Fruit fly (Drosophila melanogaster) whole organism, embryonic: ENCODE data around the gene RpL37A.

Source experiments
- ATbp ChIP-seq: fragments of 200-800 bp; sonication (Bioruptor generic); optimal IDR thresholded peaks from 2 replicates; lab custom pipeline; 2017; ENCODE audit warnings: missing biosample characterization, mild to moderate bottlenecking, missing genetic modification characterization, missing genetic modification reagents
- Abd-B ChIP-seq: fragments of 200-800 bp; sonication (Bioruptor generic); optimal IDR thresholded peaks from 2 replicates; lab custom pipeline; 2018; ENCODE audit warnings: missing biosample characterization, mild to moderate bottlenecking, missing genetic modification characterization, moderate library complexity
- B-H1 ChIP-seq: fragments of 200-800 bp; sonication (Bioruptor generic); IDR thresholded peaks from 3 replicates; pipeline ENCODE4 v1.3.6; 2022; ENCODE audit warnings: missing biosample characterization, missing genetic modification characterization
- Bteb2 ChIP-seq: fragments of 200-800 bp; sonication (Bioruptor generic); optimal IDR thresholded peaks from 2 replicates; lab custom pipeline; 2016; ENCODE audit warnings: missing biosample characterization, missing genetic modification characterization
- CG10462 ChIP-seq: fragments of 200-800 bp; sonication (Bioruptor generic); optimal IDR thresholded peaks from 2 replicates; lab custom pipeline; 2016; ENCODE audit warnings: missing biosample characterization, missing genetic modification characterization
- CG11247 ChIP-seq: fragments of 200-800 bp; sonication (Bioruptor generic); IDR thresholded peaks from 2 replicates; pipeline ENCODE4 v1.3.6; 2022; ENCODE audit warnings: missing biosample characterization, missing genetic modification characterization
- CG11723 ChIP-seq: fragments of 200-800 bp; sonication (Bioruptor generic); optimal IDR thresholded peaks from 2 replicates; lab custom pipeline; 2017; ENCODE audit warnings: missing biosample characterization, mild to moderate bottlenecking, missing genetic modification characterization
- CG15073 ChIP-seq: fragments of 200-800 bp; sonication (Bioruptor generic); optimal IDR thresholded peaks from 2 replicates; lab custom pipeline; 2016; ENCODE audit warnings: missing biosample characterization, missing genetic modification characterization
- CG16779 ChIP-seq: fragments of 200-800 bp; sonication (Bioruptor generic); IDR thresholded peaks from 2 replicates; pipeline ENCODE4 v1.3.6; 2022; ENCODE audit warnings: missing biosample characterization, missing genetic modification characterization
- CG18476 ChIP-seq: fragments of 200-800 bp; sonication (Bioruptor generic); optimal IDR thresholded peaks from 2 replicates; lab custom pipeline; 2016; ENCODE audit warnings: missing biosample characterization, mild to moderate bottlenecking, missing genetic modification characterization
- CG2889 ChIP-seq: fragments of 200-800 bp; sonication (Bioruptor generic); IDR thresholded peaks from 3 replicates; pipeline ENCODE4 v1.3.6; 2022; ENCODE audit warnings: missing biosample characterization, missing genetic modification characterization
- CG31224 ChIP-seq: fragments of 200-800 bp; sonication (Bioruptor generic); IDR thresholded peaks from 2 replicates; pipeline ENCODE4 v1.3.6; 2022; ENCODE audit warnings: missing biosample characterization, missing genetic modification characterization
- CG31388 ChIP-seq: fragments of 200-800 bp; sonication (Bioruptor generic); optimal IDR thresholded peaks from 2 replicates; lab custom pipeline; 2016; ENCODE audit warnings: missing biosample characterization, missing genetic modification characterization
- CG3407 ChIP-seq: fragments of 200-800 bp; sonication (Bioruptor generic); optimal IDR thresholded peaks from 2 replicates; lab custom pipeline; 2018; ENCODE audit warnings: missing biosample characterization, mild to moderate bottlenecking, missing genetic modification characterization
- CG3847 ChIP-seq: fragments of 200-800 bp; sonication (Bioruptor generic); IDR thresholded peaks from 2 replicates; pipeline ENCODE4 v1.3.6; 2022; ENCODE audit warnings: missing biosample characterization, missing genetic modification characterization
- CG4617 ChIP-seq: fragments of 200-800 bp; sonication (Bioruptor generic); optimal IDR thresholded peaks from 3 replicates; lab custom pipeline; 2016; ENCODE audit warnings: missing biosample characterization, missing genetic modification characterization, borderline replicate concordance
- CG4854 ChIP-seq: fragments of 200-800 bp; sonication (Bioruptor generic); optimal IDR thresholded peaks from 2 replicates; lab custom pipeline; 2016; ENCODE audit warnings: missing biosample characterization, missing genetic modification characterization, inconsistent platforms
- CG6175 ChIP-seq: fragments of 200-800 bp; sonication (Bioruptor generic); IDR thresholded peaks from 3 replicates; pipeline ENCODE4 v1.3.6; 2022; ENCODE audit warnings: missing biosample characterization, missing genetic modification characterization
- CG7928 ChIP-seq: fragments of 200-800 bp; sonication (Bioruptor generic); optimal IDR thresholded peaks from 2 replicates; lab custom pipeline; 2017; ENCODE audit warnings: missing biosample characterization, mild to moderate bottlenecking, missing genetic modification characterization
- CHES-1-like ChIP-seq: fragments of 200-800 bp; sonication (Bioruptor generic); optimal IDR thresholded peaks from 2 replicates; lab custom pipeline; 2016; ENCODE audit warnings: missing biosample characterization, missing genetic modification characterization
- Dad ChIP-seq: fragments of 200-800 bp; sonication (Bioruptor generic); optimal IDR thresholded peaks from 3 replicates; lab custom pipeline; 2016; ENCODE audit warnings: missing biosample characterization, missing genetic modification characterization
- Dip3 ChIP-seq: fragments of 200-800 bp; sonication (Bioruptor generic); optimal IDR thresholded peaks from 3 replicates; lab custom pipeline; 2016; ENCODE audit warnings: missing biosample characterization, missing genetic modification characterization
- Drgx ChIP-seq: fragments of 200-800 bp; sonication (Bioruptor generic); IDR thresholded peaks from 2 replicates; pipeline ENCODE4 v1.3.6; 2022; ENCODE audit warnings: missing biosample characterization, missing genetic modification characterization
- Fer2 ChIP-seq: fragments of 200-800 bp; sonication (Bioruptor generic); optimal IDR thresholded peaks from 2 replicates; lab custom pipeline; 2018; ENCODE audit warnings: missing biosample characterization, mild to moderate bottlenecking, missing genetic modification characterization, moderate library complexity
- HLH4C ChIP-seq: fragments of 200-800 bp; sonication (Bioruptor generic); IDR thresholded peaks from 3 replicates; pipeline ENCODE4 v1.3.6; 2022; ENCODE audit warnings: missing biosample characterization, missing genetic modification characterization; ENCODE audit not compliant: partially characterized antibody
- Mes4 ChIP-seq: fragments of 200-800 bp; sonication (Bioruptor generic); optimal IDR thresholded peaks from 2 replicates; lab custom pipeline; 2016; ENCODE audit warnings: missing biosample characterization, missing genetic modification characterization
- Poxn ChIP-seq: fragments of 200-800 bp; sonication (Bioruptor generic); IDR thresholded peaks from 2 replicates; pipeline ENCODE4 v1.3.6; 2022; ENCODE audit warnings: missing biosample characterization, missing genetic modification characterization
- Six4 ChIP-seq: fragments of 200-800 bp; sonication (Bioruptor generic); optimal IDR thresholded peaks from 2 replicates; lab custom pipeline; 2016; ENCODE audit warnings: missing biosample characterization, missing genetic modification characterization
- TFAM ChIP-seq: fragments of 200-800 bp; sonication (Bioruptor generic); optimal IDR thresholded peaks from 2 replicates; lab custom pipeline; 2017; ENCODE audit warnings: missing biosample characterization, missing genetic modification characterization, inconsistent platforms
- ac ChIP-seq: fragments of 200-800 bp; sonication (Bioruptor generic); optimal IDR thresholded peaks from 3 replicates; lab custom pipeline; 2017; ENCODE audit warnings: missing biosample characterization, mild to moderate bottlenecking, missing genetic modification characterization
- ara ChIP-seq: fragments of 200-800 bp; sonication (Bioruptor generic); IDR thresholded peaks from 2 replicates; pipeline ENCODE4 v1.3.6; 2022; ENCODE audit warnings: missing biosample characterization, missing genetic modification characterization
- cato ChIP-seq: fragments of 200-800 bp; sonication (Bioruptor generic); optimal IDR thresholded peaks from 2 replicates; lab custom pipeline; 2016; ENCODE audit warnings: missing biosample characterization, missing genetic modification characterization, borderline replicate concordance
- chinmo ChIP-seq: fragments of 200-800 bp; sonication (Bioruptor generic); IDR thresholded peaks from 4 replicates; pipeline ENCODE4 v1.3.6; 2022; ENCODE audit warnings: missing biosample characterization, missing genetic modification characterization; ENCODE audit not compliant: partially characterized antibody
- dpn ChIP-seq, 2 experiments: fragments of 200-800 bp; sonication (Bioruptor generic); optimal IDR thresholded peaks; 3 replicates each; lab custom pipeline; 2016; ENCODE audit warnings: missing biosample characterization in 2 of 2, missing genetic modification characterization in 2 of 2
- ewg ChIP-seq: fragments of 200-800 bp; sonication (Bioruptor generic); optimal IDR thresholded peaks from 3 replicates; lab custom pipeline; 2017; ENCODE audit warnings: mild to moderate bottlenecking, missing biosample characterization, missing genetic modification reagents, missing genetic modification characterization
- fd64A ChIP-seq: fragments of 200-800 bp; sonication (Bioruptor generic); optimal IDR thresholded peaks from 3 replicates; lab custom pipeline; 2018; ENCODE audit warnings: missing biosample characterization, mild to moderate bottlenecking, missing genetic modification characterization
- klu ChIP-seq: fragments of 200-800 bp; sonication (Bioruptor generic); IDR thresholded peaks from 2 replicates; pipeline ENCODE4 v1.3.6; 2022; ENCODE audit warnings: missing biosample characterization, missing genetic modification characterization
- knrl ChIP-seq: fragments of 200-800 bp; sonication (Bioruptor generic); IDR thresholded peaks from 3 replicates; pipeline ENCODE4 v1.3.6; 2022; ENCODE audit warnings: missing biosample characterization, missing genetic modification characterization; ENCODE audit not compliant: partially characterized antibody
- lola ChIP-seq, 3 experiments: fragments of >200 bp in 2 of 3; fragments of 200-800 bp in 1 of 3; sonication (Bioruptor generic) in 1 of 3; optimal IDR thresholded peaks; 2 replicates each; lab custom pipeline; 2017 to 2019; ENCODE audit warnings: missing biosample characterization in 3 of 3, missing genetic modification characterization in 3 of 3, mild to moderate bottlenecking in 1 of 3, moderate library complexity in 1 of 3
- lov ChIP-seq, 2 experiments: fragments of 200-800 bp in 1 of 2; fragments of >200 bp in 1 of 2; sonication (Bioruptor generic) in 1 of 2; IDR thresholded peaks in 1 of 2; optimal IDR thresholded peaks in 1 of 2; 2 replicates in 1 of 2; 3 replicates in 1 of 2; pipeline versions ENCODE4 v1.3.6 to Lab custom; 2017 to 2022; ENCODE audit warnings: missing biosample characterization in 1 of 2, missing genetic modification characterization in 1 of 2
- maf-S ChIP-seq: fragments of 200-800 bp; sonication (Bioruptor generic); optimal IDR thresholded peaks from 2 replicates; lab custom pipeline; 2016; ENCODE audit warnings: missing biosample characterization, missing genetic modification characterization
- nerfin-2 ChIP-seq: fragments of 200-800 bp; sonication (Bioruptor generic); IDR thresholded peaks from 2 replicates; pipeline ENCODE4 v1.3.6; 2022; ENCODE audit warnings: missing biosample characterization, missing genetic modification characterization; ENCODE audit not compliant: partially characterized antibody
- onecut ChIP-seq: fragments of 200-800 bp; sonication (Bioruptor generic); IDR thresholded peaks from 2 replicates; pipeline ENCODE4 v1.3.6; 2022; ENCODE audit warnings: missing biosample characterization, missing genetic modification characterization
- otp ChIP-seq: fragments of 200-800 bp; sonication (Bioruptor generic); IDR thresholded peaks from 3 replicates; pipeline ENCODE4, ENCODE4 v1.3.6; 2022; ENCODE audit warnings: missing biosample characterization, missing genetic modification characterization
- peb ChIP-seq: fragments of 200-800 bp; sonication (Bioruptor generic); IDR thresholded peaks from 2 replicates; pipeline ENCODE4 v1.3.6; 2022; ENCODE audit warnings: missing biosample characterization, missing genetic modification characterization
- repo ChIP-seq: fragments of 200-800 bp; sonication (Bioruptor generic); optimal IDR thresholded peaks from 2 replicates; lab custom pipeline; 2016; ENCODE audit warnings: missing biosample characterization, missing genetic modification characterization
- sd ChIP-seq: fragments of 200-800 bp; sonication (Bioruptor generic); optimal IDR thresholded peaks from 3 replicates; lab custom pipeline; 2018; ENCODE audit warnings: missing biosample characterization, mild to moderate bottlenecking, missing genetic modification characterization, moderate library complexity
- sqz ChIP-seq: fragments of 200-800 bp; sonication (Bioruptor generic); optimal IDR thresholded peaks from 3 replicates; lab custom pipeline; 2018; ENCODE audit warnings: missing biosample characterization, mild to moderate bottlenecking, missing genetic modification characterization
- tx ChIP-seq: fragments of 200-800 bp; sonication (Bioruptor generic); optimal IDR thresholded peaks from 2 replicates; lab custom pipeline; 2016; ENCODE audit warnings: missing biosample characterization, missing genetic modification characterization

RpL37A gene

DNA sequence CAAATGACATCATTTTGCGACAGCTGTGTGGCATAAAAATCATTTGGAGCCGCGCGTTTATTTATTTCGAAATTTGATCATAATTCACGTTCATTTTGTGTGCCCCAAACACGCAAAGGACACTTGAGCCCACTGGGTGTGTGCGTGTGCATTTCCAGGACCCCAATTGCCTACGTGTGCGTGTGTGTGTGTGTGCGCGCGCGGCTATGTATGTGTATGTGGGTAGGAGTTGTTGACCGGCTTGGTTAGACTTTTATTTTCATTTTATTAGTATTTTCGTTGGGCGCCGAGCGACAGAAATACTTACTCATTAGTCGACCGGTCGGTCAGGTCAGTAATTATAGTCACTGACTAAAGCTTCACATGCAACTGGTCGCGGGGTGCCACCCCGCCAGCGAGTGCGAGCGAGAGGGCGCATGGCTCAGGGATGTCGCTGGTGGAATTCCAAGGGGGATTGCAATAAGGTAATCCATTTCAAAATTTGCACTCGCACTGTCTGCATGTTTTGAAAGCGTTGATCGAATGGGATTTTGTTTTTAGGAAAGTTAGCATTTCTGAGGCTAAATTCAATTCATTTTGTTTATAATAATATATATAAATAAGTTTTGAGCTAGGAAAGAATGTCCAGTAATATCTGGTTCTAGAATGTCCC, 27.1 kb upstream of the RpL37A start (continued):
- TF ChIP-seq lov (optimal IDR thresholded peaks at IDR 0.05; lab: Kevin White, UChicago) (no peak), lov (GFP tag; IDR thresholded peaks at IDR 0.05; lab: Robert Waterston, UW) (no peak), ac (GFP tag; lab: Kevin White, UChicago) (no peak), CG6175 (no peak), CG15073 (GFP tag; lab: Kevin White, UChicago) (no peak), nerfin-2 (GFP tag; lab: Robert Waterston, UW) (no peak), peb (GFP tag; lab: Robert Waterston, UW) (no peak), CG18476 (GFP tag; lab: Kevin White, UChicago) (no peak), Fer2 (tag; lab: Kevin White, UChicago) (no peak), CG3407 (GFP tag; lab: Kevin White, UChicago) (no peak), Dip3 (peak; percentile 11), dpn (GFP tag; optimal IDR thresholded peaks at IDR 0.05; lab: Kevin White, UChicago) (peak in 1 of 2 experiments; percentile 62), CG7928 (no peak), B-H1 (GFP tag; lab: Robert Waterston, UW) (no peak; the same call in 2 of the 3 replicates), knrl (GFP tag; lab: Robert Waterston, UW) (no peak), CG2889 (peak; percentile 64; the same call in 1 of the 3 replicates), ATbp (GFP tag; lab: Kevin White, UChicago) (peak; percentile 37), HLH4C (GFP tag; lab: Robert Waterston, UW) (no peak), CG11247 (peak; percentile 32; the same call in 1 of the 2 replicates), maf-S (GFP tag; lab: Kevin White, UChicago) (peak; percentile 7), Six4 (GFP tag; lab: Kevin White, UChicago) (no peak), Mes4 (no peak), CG3847 (GFP tag; lab: Robert Waterston, UW) (no peak), CG10462 (no peak), CG11723 (GFP tag; lab: Kevin White, UChicago) (no peak), ewg (peak; percentile 37), Drgx (GFP tag; lab: Robert Waterston, UW) (peak; percentile 73), Abd-B (GFP tag; lab: Kevin White, UChicago) (no peak), CG31224 (GFP tag; lab: Robert Waterston, UW) (0 out of 2 replicates have a peak, but pooled peaks have one; percentile 12), CG4617 (GFP tag; lab: Kevin White, UChicago) (no peak), fd64A (GFP tag; lab: Kevin White, UChicago) (no peak), klu (GFP tag; lab: Robert Waterston, UW) (no peak), Bteb2 (no peak), cato (GFP tag; lab: Kevin White, UChicago) (no peak), TFAM (GFP tag; lab: Kevin White, UChicago) (no peak), CG16779 (GFP tag; lab: Robert Waterston, UW) (no peak), Poxn (no peak), otp (peak; percentile 33; the same call in 1 of the 3 replicates), CG4854 (GFP tag; lab: Kevin White, UChicago) (no peak), chinmo (0 out of 4 replicates have a peak, but pooled peaks have one; percentile 40), repo (no peak), sqz (GFP tag; lab: Kevin White, UChicago) (no peak), tx (no peak), CG31388 (GFP tag; lab: Kevin White, UChicago) (no peak), Dad (GFP tag; lab: Kevin White, UChicago) (no peak), onecut (GFP tag; lab: Robert Waterston, UW) (no peak), CHES-1-like (GFP tag; lab: Kevin White, UChicago) (no peak), lola (GFP tag; optimal IDR thresholded peaks at IDR 0.05; lab: Kevin White, UChicago) (no peak), ara (GFP tag; lab: Robert Waterston, UW) (no peak), sd (peak; percentile 60)
